Worm (Caenorhabditis elegans) whole organism, L4/young adult: ENCODE data around the gene cyn-10.

Experiments used
- W03F9.2 ChIP-seq: fragments of 150-350 bp; optimal IDR thresholded peaks from 2 replicates; lab custom pipeline; 2014; ENCODE audit warnings: missing biosample characterization, missing genetic modification characterization
- dao-5 ChIP-seq: sonication (generic microtip); optimal IDR thresholded peaks from 2 replicates; lab custom pipeline; 2016; ENCODE audit warnings: missing genotype, missing genetic modification characterization, moderate library complexity, missing compliant biosample characterization

DNA sequence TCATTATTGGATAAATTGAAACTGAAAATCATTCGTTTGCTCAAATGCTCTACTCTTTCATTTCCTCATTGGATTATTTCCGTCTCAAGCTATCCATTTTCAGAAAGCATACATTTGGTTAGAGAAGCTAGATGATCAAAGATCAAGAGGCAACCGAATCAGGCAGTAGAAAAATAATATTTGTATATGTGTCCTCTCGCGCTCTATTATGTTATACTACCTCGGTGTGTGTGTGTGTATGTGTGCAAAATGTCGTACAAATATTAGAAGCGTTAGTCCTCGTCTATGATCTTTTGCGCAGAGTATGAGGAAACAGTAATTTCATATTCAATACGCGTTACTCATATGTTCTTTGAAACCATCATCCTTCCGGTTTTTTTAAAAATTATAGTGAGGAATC lies 23.9 kb upstream of the cyn-10 start:
- TF ChIP-seq W03F9.2 (tag; lab: Kevin White, UChicago), result no peak
- no peak for TF ChIP-seq dao-5 (tag; lab: Kevin White, UChicago)
